Fruit fly (Drosophila melanogaster) S2 (cell line): Measurements from ENCODE around the gene Cox10.
A peak's percentile ranks its signal among the peaks of the same experiment; 100 is the strongest.

Source experiments
- CG8478 ChIP-seq: fragments of >200 bp; optimal IDR thresholded peaks from 2 replicates; lab custom pipeline; 2018
- CTCF ChIP-seq, 2 experiments: fragments of >200 bp; optimal IDR thresholded peaks; 2 replicates each; lab custom pipeline; 2018

Cox10 gene

dm6 chr2L:10379865-10380264 lies 48.6 kb downstream of the Cox10 start, which contains the start of gene gny:
gny (plus strand) TSS chr2L:10380103.
- TF ChIP-seq CG8478 (no peak), CTCF (optimal IDR thresholded peaks at IDR 0.05; lab: Kevin White, UChicago) (peak; percentile 12 to 32)

dm6 chr2L:10381890-10382450 lies 50.7 kb downstream of the Cox10 start, which contains the start of gene CG5096:
CG5096 (plus strand) TSS chr2L:10382263.
- TF ChIP-seq CTCF (optimal IDR thresholded peaks at IDR 0.05; lab: Kevin White, UChicago): no peak
- no peak for TF ChIP-seq CG8478
